Worm (Caenorhabditis elegans): Measurements from ENCODE around the gene Y40H7A.11.

ce11 chrIV:15214694-15215093 is 5.5 kb downstream of the Y40H7A.11 start:
- TF ChIP-seq ama-1 (optimal IDR thresholded peaks at IDR 0.05) = no peak
- TF ChIP-seq vab-7 (GFP tag; IDR thresholded peaks at IDR 0.05) = no peak
- TF ChIP-seq nhr-25 (tag; optimal IDR thresholded peaks at IDR 0.05; ENCODE audit: borderline replicate concordance, insufficient read depth) = no peak
